Worm (Caenorhabditis elegans) whole organism, young adult: Measurements from ENCODE around the gene C30G7.5.
A peak's percentile ranks its signal among the peaks of the same experiment; 100 is the strongest.

Experiments used
- B0019.2 ChIP-seq: fragments of 200-800 bp; sonication (Bioruptor generic); conservative IDR thresholded peaks from 2 replicates; pipeline ENCODE4 v1.3.6; 2022; ENCODE audit warnings: missing genetic modification reagents, missing genetic modification characterization, missing compliant biosample characterization
- B0035.1 ChIP-seq: sonication (generic microtip); optimal IDR thresholded peaks from 2 replicates; lab custom pipeline; 2016; ENCODE audit warnings: missing genetic modification characterization, mild to moderate bottlenecking, missing compliant biosample characterization, missing genotype, missing genetic modification reagents
- C06A6.2 ChIP-seq: fragments of 200-800 bp; sonication (Bioruptor generic); conservative IDR thresholded peaks from 2 replicates; pipeline ENCODE4 v1.3.6; 2022; ENCODE audit warnings: missing genetic modification characterization, missing compliant biosample characterization
- D2030.7 ChIP-seq: fragments of 200-800 bp; sonication (Bioruptor generic); IDR thresholded peaks from 2 replicates; pipeline ENCODE4 v1.3.6; 2022; ENCODE audit warnings: missing genetic modification reagents, missing genetic modification characterization, missing compliant biosample characterization
- F10E7.11 ChIP-seq: sonication (generic microtip); optimal IDR thresholded peaks from 2 replicates; lab custom pipeline; 2017; ENCODE audit warnings: mild to moderate bottlenecking, missing genetic modification characterization, moderate library complexity, missing compliant biosample characterization
- F22D6.2 ChIP-seq: sonication (generic microtip); optimal IDR thresholded peaks from 2 replicates; lab custom pipeline; 2016; ENCODE audit warnings: mild to moderate bottlenecking, missing genetic modification characterization, missing compliant biosample characterization
- F23B12.7 ChIP-seq: sonication (generic microtip); optimal IDR thresholded peaks from 2 replicates; lab custom pipeline; 2017; ENCODE audit warnings: missing genetic modification characterization, mild to moderate bottlenecking, missing compliant biosample characterization, antibody characterized with exemption, moderate library complexity; ENCODE audit not compliant: insufficient read depth
- F33H1.4 ChIP-seq: fragments of 200-800 bp; sonication (Bioruptor generic); IDR thresholded peaks from 2 replicates; pipeline ENCODE4 v1.3.6; 2022; ENCODE audit warnings: missing genetic modification reagents, missing genetic modification characterization, missing compliant biosample characterization
- F52B5.7 ChIP-seq: sonication (generic microtip); optimal IDR thresholded peaks from 2 replicates; lab custom pipeline; 2016; ENCODE audit warnings: mild to moderate bottlenecking, missing genetic modification characterization, missing compliant biosample characterization
- F57C9.4 ChIP-seq: sonication (generic microtip); optimal IDR thresholded peaks from 2 replicates; lab custom pipeline; 2017; ENCODE audit warnings: mild to moderate bottlenecking, missing genetic modification characterization, missing compliant biosample characterization
- K12H6.12 ChIP-seq: fragments of 200-800 bp; sonication (Bioruptor generic); optimal IDR thresholded peaks from 2 replicates; lab custom pipeline; 2018; ENCODE audit warnings: mild to moderate bottlenecking, missing genetic modification characterization, missing compliant biosample characterization
- Y53G8AR.9 ChIP-seq: fragments of 200-800 bp; sonication (Bioruptor generic); conservative IDR thresholded peaks from 2 replicates; pipeline ENCODE4 v1.3.6; 2022; ENCODE audit warnings: missing genetic modification reagents, missing genetic modification characterization, missing compliant biosample characterization
- Y56A3A.18 ChIP-seq: fragments of 200-800 bp; sonication (Bioruptor generic); IDR thresholded peaks from 2 replicates; pipeline ENCODE4 v1.3.6; 2022; ENCODE audit warnings: missing genetic modification reagents, missing genetic modification characterization, missing compliant biosample characterization
- Y79H2A.3 ChIP-seq: fragments of 200-800 bp; sonication (Bioruptor generic); conservative IDR thresholded peaks from 2 replicates; pipeline ENCODE4 v1.3.6; 2022; ENCODE audit warnings: missing genetic modification reagents, missing genetic modification characterization, missing compliant biosample characterization
- akir-1 ChIP-seq: fragments of 200-800 bp; sonication (Bioruptor generic); optimal IDR thresholded peaks from 2 replicates; lab custom pipeline; 2018; ENCODE audit warnings: mild to moderate bottlenecking, missing genetic modification characterization, moderate library complexity, missing compliant biosample characterization
- ama-1 ChIP-seq, 3 experiments: fragments of 150-350 bp in 1 of 3; sonication (generic microtip) in 2 of 3; optimal IDR thresholded peaks; 2 replicates each; lab custom pipeline; 2014 to 2018; ENCODE audit warnings: missing biosample characterization in 2 of 3, missing genetic modification characterization in 2 of 3, missing genetic modification reagents in 2 of 3
- attf-5 ChIP-seq: fragments of 200-800 bp; sonication (Bioruptor generic); optimal IDR thresholded peaks from 2 replicates; lab custom pipeline; 2018; ENCODE audit warnings: mild to moderate bottlenecking, missing genetic modification characterization, missing compliant biosample characterization
- cebp-1 ChIP-seq, 2 experiments: fragments of 200-800 bp in 1 of 2; sonication (Bioruptor generic) in 1 of 2; sonication (generic microtip) in 1 of 2; IDR thresholded peaks in 1 of 2; optimal IDR thresholded peaks in 1 of 2; 2 replicates each; pipeline versions ENCODE4 v1.3.6 to Lab custom; 2017 to 2022; ENCODE audit warnings: missing compliant biosample characterization in 2 of 2, missing genetic modification characterization in 2 of 2, mild to moderate bottlenecking in 1 of 2, missing genetic modification reagents in 1 of 2, moderate library complexity in 1 of 2
- ceh-100 ChIP-seq: fragments of 200-800 bp; sonication (Bioruptor generic); IDR thresholded peaks from 2 replicates; pipeline ENCODE4 v1.3.6; 2022; ENCODE audit warnings: missing genetic modification reagents, missing genetic modification characterization, missing compliant biosample characterization
- ceh-40 ChIP-seq: fragments of 200-800 bp; sonication (Bioruptor generic); IDR thresholded peaks from 2 replicates; pipeline ENCODE4 v1.3.6; 2022; ENCODE audit warnings: missing genetic modification characterization, missing compliant biosample characterization
- ceh-58 ChIP-seq: fragments of 200-800 bp; sonication (Bioruptor generic); IDR thresholded peaks from 2 replicates; pipeline ENCODE4 v1.3.6; 2022; ENCODE audit warnings: missing genetic modification characterization, missing compliant biosample characterization
- dox-1 ChIP-seq: fragments of 200-800 bp; sonication (Bioruptor generic); IDR thresholded peaks from 2 replicates; pipeline ENCODE4 v1.3.6; 2022; ENCODE audit warnings: missing genetic modification reagents, missing genetic modification characterization, missing compliant biosample characterization
- dpff-1 ChIP-seq: sonication (generic microtip); optimal IDR thresholded peaks from 2 replicates; lab custom pipeline; 2017; ENCODE audit warnings: mild to moderate bottlenecking, missing genetic modification characterization, missing compliant biosample characterization
- egl-44 ChIP-seq: fragments of 200-800 bp; sonication (Bioruptor generic); IDR thresholded peaks from 2 replicates; pipeline ENCODE4 v1.3.6; 2022; ENCODE audit warnings: missing genetic modification reagents, missing genetic modification characterization, missing compliant biosample characterization
- egrh-3 ChIP-seq: fragments of 200-800 bp; sonication (Bioruptor generic); IDR thresholded peaks from 2 replicates; pipeline ENCODE4 v1.3.6; 2022; ENCODE audit warnings: missing genetic modification reagents, missing genetic modification characterization, missing compliant biosample characterization
- hlh-26 ChIP-seq: fragments of 200-800 bp; sonication (Bioruptor generic); conservative IDR thresholded peaks from 2 replicates; pipeline ENCODE4 v1.3.6; 2022; ENCODE audit warnings: missing genetic modification reagents, missing genetic modification characterization, missing compliant biosample characterization
- hmg-1.2 ChIP-seq: fragments of 200-800 bp; sonication (Bioruptor generic); IDR thresholded peaks from 2 replicates; pipeline ENCODE4 v1.3.6; 2022; ENCODE audit warnings: missing genetic modification reagents, missing genetic modification characterization, missing compliant biosample characterization
- hsf-1 ChIP-seq: fragments of 200-800 bp; sonication (Bioruptor generic); IDR thresholded peaks from 2 replicates; pipeline ENCODE4 v1.3.6; 2022; ENCODE audit warnings: missing genetic modification reagents, missing genetic modification characterization, missing compliant biosample characterization
- let-526 ChIP-seq: fragments of 200-800 bp; sonication (Bioruptor generic); IDR thresholded peaks from 2 replicates; pipeline ENCODE4 v1.3.6; 2022; ENCODE audit warnings: missing genetic modification reagents, missing genetic modification characterization, missing compliant biosample characterization
- lin-26 ChIP-seq: fragments of 200-800 bp; sonication (Bioruptor generic); IDR thresholded peaks from 2 replicates; pipeline ENCODE4 v1.3.6; 2022; ENCODE audit warnings: missing genetic modification reagents, missing genetic modification characterization, missing compliant biosample characterization
- lin-35 ChIP-seq, 3 experiments: fragments of 150-350 bp in 2 of 3; sonication (generic microtip) in 1 of 3; optimal IDR thresholded peaks; 2 replicates each; lab custom pipeline; 2014 to 2018; ENCODE audit warnings: missing biosample characterization in 3 of 3, missing genetic modification characterization in 3 of 3, missing genetic modification reagents in 3 of 3
- madf-3 ChIP-seq: fragments of 200-800 bp; sonication (Bioruptor generic); IDR thresholded peaks from 2 replicates; pipeline ENCODE4 v1.3.6; 2022; ENCODE audit warnings: missing genetic modification reagents, missing genetic modification characterization, missing compliant biosample characterization
- madf-6 ChIP-seq: fragments of 200-800 bp; sonication (Bioruptor generic); IDR thresholded peaks from 2 replicates; pipeline ENCODE4 v1.3.6; 2022; ENCODE audit warnings: missing genetic modification reagents, missing genetic modification characterization, missing compliant biosample characterization
- nhr-120 ChIP-seq: fragments of 200-800 bp; sonication (Bioruptor generic); IDR thresholded peaks from 2 replicates; pipeline ENCODE4 v1.3.6; 2022; ENCODE audit warnings: missing genetic modification characterization, missing compliant biosample characterization
- nhr-90 ChIP-seq: sonication (generic microtip); optimal IDR thresholded peaks from 2 replicates; lab custom pipeline; 2016; ENCODE audit warnings: missing genotype, mild to moderate bottlenecking, missing genetic modification characterization, missing compliant biosample characterization
- pbrm-1 ChIP-seq: fragments of 200-800 bp; sonication (Bioruptor generic); IDR thresholded peaks from 2 replicates; pipeline ENCODE4 v1.3.6; 2022; ENCODE audit warnings: missing genetic modification reagents, missing genetic modification characterization, missing compliant biosample characterization
- pha-4 ChIP-seq: fragments of 150-350 bp; sonication (generic microtip); optimal IDR thresholded peaks from 2 replicates; lab custom pipeline; 2014; ENCODE audit warnings: missing biosample characterization, missing genetic modification reagents, missing genetic modification characterization
- snpc-1.1 ChIP-seq: sonication (generic microtip); optimal IDR thresholded peaks from 2 replicates; lab custom pipeline; 2017; ENCODE audit warnings: missing genetic modification characterization, mild to moderate bottlenecking, missing compliant biosample characterization, antibody characterized with exemption, moderate library complexity, missing genotype, missing genetic modification reagents; ENCODE audit not compliant: insufficient read depth
- snpc-1.3 ChIP-seq: sonication (generic microtip); optimal IDR thresholded peaks from 2 replicates; lab custom pipeline; 2017; ENCODE audit warnings: missing genetic modification characterization, mild to moderate bottlenecking, missing compliant biosample characterization, antibody characterized with exemption, moderate library complexity, missing genotype, missing genetic modification reagents; ENCODE audit not compliant: insufficient read depth
- snpc-3.4 ChIP-seq: sonication (generic microtip); optimal IDR thresholded peaks from 2 replicates; lab custom pipeline; 2017; ENCODE audit warnings: missing genetic modification characterization, mild to moderate bottlenecking, missing compliant biosample characterization, antibody characterized with exemption, moderate library complexity, missing genotype, missing genetic modification reagents
- tbp1 ChIP-seq: fragments of 200-800 bp; sonication (Bioruptor generic); optimal IDR thresholded peaks from 2 replicates; lab custom pipeline; 2018; ENCODE audit warnings: mild to moderate bottlenecking, missing genetic modification characterization, missing compliant biosample characterization
- xnd-1 ChIP-seq: sonication (generic microtip); optimal IDR thresholded peaks from 2 replicates; lab custom pipeline; 2016; ENCODE audit warnings: missing genotype, missing genetic modification reagents, missing genetic modification characterization, missing compliant biosample characterization
- zfh-2 ChIP-seq: fragments of 200-800 bp; sonication (Bioruptor generic); conservative IDR thresholded peaks from 2 replicates; pipeline ENCODE4 v1.3.6; 2022; ENCODE audit warnings: missing genetic modification reagents, missing genetic modification characterization, missing compliant biosample characterization
- zim-3 ChIP-seq: sonication (generic microtip); optimal IDR thresholded peaks from 2 replicates; lab custom pipeline; 2017; ENCODE audit warnings: mild to moderate bottlenecking, missing genetic modification characterization, moderate library complexity, missing compliant biosample characterization
- ztf-25 ChIP-seq: fragments of 200-800 bp; sonication (Bioruptor generic); IDR thresholded peaks from 2 replicates; pipeline ENCODE4 v1.3.6; 2022; ENCODE audit warnings: missing genetic modification reagents, missing genetic modification characterization, missing compliant biosample characterization
- ztf-6 ChIP-seq: fragments of 200-800 bp; sonication (Bioruptor generic); IDR thresholded peaks from 2 replicates; pipeline ENCODE4 v1.3.6; 2022; ENCODE audit warnings: missing genetic modification reagents, missing genetic modification characterization, missing compliant biosample characterization

The C30G7.5 gene

ce11 chrV:15000055-15000704 lies 45.6 kb upstream of the C30G7.5 start, which contains the start of gene rps-16 (continued):
- TF ChIP-seq C06A6.2 (GFP tag; lab: Robert Waterston, UW) (no peak), F23B12.7 (no peak), hmg-1.2 (GFP tag; lab: Robert Waterston, UW) (peak; percentile 27; the same call in 1 of the 2 replicates), attf-5 (no peak), pha-4 (tag; lab: Kevin White, UChicago) (no peak), ztf-25 (GFP tag; lab: Robert Waterston, UW) (no peak), F52B5.7 (no peak), hlh-26 (GFP tag; lab: Robert Waterston, UW) (no peak), Y79H2A.3 (GFP tag; lab: Robert Waterston, UW) (no peak), ceh-58 (GFP tag; lab: Robert Waterston, UW) (0 out of 2 replicates have a peak, but pooled peaks have one; percentile 85), F33H1.4 (GFP tag; lab: Robert Waterston, UW) (no peak), ceh-100 (peak; percentile 81), snpc-3.4 (tag; lab: Kevin White, UChicago) (peak; percentile 44), Y56A3A.18 (GFP tag; lab: Robert Waterston, UW) (peak; percentile 67), B0019.2 (GFP tag; lab: Robert Waterston, UW) (no peak), snpc-1.3 (tag; lab: Kevin White, UChicago) (peak; percentile 65), nhr-120 (GFP tag; lab: Robert Waterston, UW) (no peak), let-526 (no peak), lin-35 (GFP tag; optimal IDR thresholded peaks at IDR 0.05; lab: Kevin White, UChicago) (no peak), Y53G8AR.9 (peak; percentile 77; the same call in 1 of the 2 replicates), zim-3 (tag; lab: Kevin White, UChicago) (no peak), B0035.1 (no peak), xnd-1 (tag; lab: Kevin White, UChicago) (peak; percentile 9), ztf-6 (GFP tag; lab: Robert Waterston, UW) (no peak), F22D6.2 (tag; lab: Kevin White, UChicago) (no peak), madf-3 (GFP tag; lab: Robert Waterston, UW) (peak; percentile 81), dpff-1 (tag; lab: Kevin White, UChicago) (no peak), egrh-3 (GFP tag; lab: Robert Waterston, UW) (no peak), zfh-2 (GFP tag; lab: Robert Waterston, UW) (peak; percentile 63; the same call in 1 of the 2 replicates), lin-26 (GFP tag; lab: Robert Waterston, UW) (no peak; the same call in 1 of the 2 replicates), dox-1 (GFP tag; lab: Robert Waterston, UW) (peak; percentile 63), hsf-1 (GFP tag; lab: Robert Waterston, UW) (peak; percentile 81), tbp1 (GFP tag; lab: Kevin White, UChicago) (peak; percentile 11), egl-44 (no peak), ama-1 (optimal IDR thresholded peaks at IDR 0.05; lab: Kevin White, UChicago) (no peak), ama-1 (GFP tag; optimal IDR thresholded peaks at IDR 0.05; lab: Kevin White, UChicago) (peak; percentile 29 to 80), D2030.7 (GFP tag; lab: Robert Waterston, UW) (no peak), F10E7.11 (tag; lab: Kevin White, UChicago) (peak; percentile 21), cebp-1 (GFP tag; IDR thresholded peaks at IDR 0.05; lab: Robert Waterston, UW) (no peak), cebp-1 (tag; optimal IDR thresholded peaks at IDR 0.05; lab: Kevin White, UChicago) (peak; percentile 40), ceh-40 (0 out of 2 replicates have a peak, but pooled peaks have one; percentile 14), snpc-1.1 (tag; lab: Kevin White, UChicago) (peak; percentile 49), F57C9.4 (tag; lab: Kevin White, UChicago) (no peak), K12H6.12 (tag; lab: Kevin White, UChicago) (no peak), pbrm-1 (GFP tag; lab: Robert Waterston, UW) (no peak), nhr-90 (no peak), akir-1 (GFP tag; lab: Kevin White, UChicago) (no peak), madf-6 (GFP tag; lab: Robert Waterston, UW) (peak; percentile 80)
